Fruit fly (Drosophila melanogaster) whole organism, wandering third instar larva: ENCODE results near the gene AcCoAS.
A peak's percentile ranks its signal among the peaks of the same experiment; 100 is the strongest.

Experiments used
- CG32264 ChIP-seq: fragments of 200-800 bp; sonication (Bioruptor generic); optimal IDR thresholded peaks from 2 replicates; lab custom pipeline; 2016; ENCODE audit warnings: missing biosample characterization, missing genetic modification characterization
- CG9705 ChIP-seq: fragments of 200-800 bp; sonication (Bioruptor generic); optimal IDR thresholded peaks from 2 replicates; lab custom pipeline; 2018; ENCODE audit warnings: missing biosample characterization, mild to moderate bottlenecking, missing genetic modification characterization
- CrebA ChIP-seq: fragments of 200-800 bp; sonication (Bioruptor generic); optimal IDR thresholded peaks from 2 replicates; lab custom pipeline; 2016; ENCODE audit warnings: missing biosample characterization, mild to moderate bottlenecking, missing genetic modification characterization, borderline replicate concordance
- Dfd ChIP-seq: fragments of >200 bp; optimal IDR thresholded peaks from 2 replicates; lab custom pipeline; 2017; ENCODE audit warnings: missing biosample characterization, missing genetic modification characterization
- Dif ChIP-seq: fragments of 200-275, 200-300 bp; sonication (Bioruptor generic); optimal IDR thresholded peaks from 2 replicates; lab custom pipeline; 2018; ENCODE audit warnings: missing biosample characterization, missing genetic modification characterization; ENCODE audit not compliant: partially characterized antibody
- HLH106 ChIP-seq: fragments of 200-800 bp; optimal IDR thresholded peaks from 3 replicates; lab custom pipeline; 2019; ENCODE audit warnings: missing biosample characterization, mild to moderate bottlenecking, missing genetic modification characterization, moderate library complexity
- Hnf4 ChIP-seq: fragments of 200-800 bp; sonication (Bioruptor generic); optimal IDR thresholded peaks from 2 replicates; lab custom pipeline; 2016; ENCODE audit warnings: missing biosample characterization, mild to moderate bottlenecking, missing genetic modification characterization
- Jra ChIP-seq: sonication (Bioruptor generic); optimal IDR thresholded peaks from 2 replicates; lab custom pipeline; 2016; ENCODE audit warnings: missing biosample characterization, missing genetic modification characterization
- Mio ChIP-seq: sonication (Bioruptor generic); optimal IDR thresholded peaks from 2 replicates; lab custom pipeline; 2016; ENCODE audit warnings: missing biosample characterization, missing genetic modification characterization
- Myc ChIP-seq: fragments of >200 bp; optimal IDR thresholded peaks from 2 replicates; lab custom pipeline; 2017
- OdsH ChIP-seq: fragments of 200-800 bp; sonication (Bioruptor generic); optimal IDR thresholded peaks from 2 replicates; lab custom pipeline; 2016; ENCODE audit warnings: missing biosample characterization, mild to moderate bottlenecking, missing genetic modification characterization
- Rel ChIP-seq, 2 experiments: fragments of 200-800 bp; sonication (Bioruptor generic) in 1 of 2; optimal IDR thresholded peaks; 2 replicates in 1 of 2; 3 replicates in 1 of 2; lab custom pipeline; 2016 to 2019; ENCODE audit warnings: mild to moderate bottlenecking in 2 of 2, missing biosample characterization in 2 of 2, missing genetic modification characterization in 2 of 2, moderate library complexity in 1 of 2
- Sp1 ChIP-seq: fragments of 200-800 bp; sonication (Bioruptor generic); optimal IDR thresholded peaks from 3 replicates; lab custom pipeline; 2019; ENCODE audit warnings: missing biosample characterization, mild to moderate bottlenecking, missing genetic modification characterization, moderate library complexity
- br ChIP-seq: fragments of 200-800 bp; sonication (Bioruptor generic); optimal IDR thresholded peaks from 2 replicates; lab custom pipeline; 2016; ENCODE audit warnings: missing biosample characterization, missing genetic modification characterization
- brk ChIP-seq: fragments of 200-800 bp; sonication (Bioruptor generic); optimal IDR thresholded peaks from 2 replicates; lab custom pipeline; 2016; ENCODE audit warnings: missing biosample characterization, mild to moderate bottlenecking, missing genetic modification characterization
- dl ChIP-seq, 2 experiments: fragments of 175-275, 200-275 bp in 1 of 2; fragments of 200-275 bp in 1 of 2; sonication (Bioruptor generic); optimal IDR thresholded peaks; lab custom pipeline; 2018; ENCODE audit warnings: mild to moderate bottlenecking in 2 of 2, missing biosample characterization in 2 of 2, missing genetic modification characterization in 2 of 2, moderate library complexity in 2 of 2; ENCODE audit not compliant: partially characterized antibody in 2 of 2, insufficient read depth in 1 of 2
- dmrt93B ChIP-seq: fragments of 200-800 bp; sonication (Bioruptor generic); optimal IDR thresholded peaks from 2 replicates; lab custom pipeline; 2018; ENCODE audit warnings: missing biosample characterization, mild to moderate bottlenecking, missing genetic modification characterization
- dsf ChIP-seq: sonication (Bioruptor generic); optimal IDR thresholded peaks from 2 replicates; lab custom pipeline; 2016; ENCODE audit warnings: missing biosample characterization, missing genetic modification characterization, borderline replicate concordance
- ey ChIP-seq: fragments of 200-800 bp; sonication (Bioruptor generic); optimal IDR thresholded peaks from 2 replicates; lab custom pipeline; 2016; ENCODE audit warnings: missing biosample characterization, missing genetic modification characterization
- foxo ChIP-seq, 2 experiments: fragments of 200-800 bp; sonication (Bioruptor generic); optimal IDR thresholded peaks; 2 replicates in 1 of 2; 3 replicates in 1 of 2; lab custom pipeline; 2016 to 2017; ENCODE audit warnings: missing biosample characterization in 2 of 2, missing genetic modification characterization in 2 of 2
- fru ChIP-seq: fragments of 200-800 bp; sonication (Bioruptor generic); optimal IDR thresholded peaks from 3 replicates; lab custom pipeline; 2016; ENCODE audit warnings: missing biosample characterization, mild to moderate bottlenecking, missing genetic modification characterization
- h ChIP-seq: fragments of 200-800 bp; sonication (Bioruptor generic); optimal IDR thresholded peaks from 3 replicates; lab custom pipeline; 2016; ENCODE audit warnings: missing biosample characterization, mild to moderate bottlenecking, missing genetic modification characterization
- jim ChIP-seq: fragments of 175-275, 200-325 bp; sonication (Bioruptor generic); optimal IDR thresholded peaks from 2 replicates; lab custom pipeline; 2016; ENCODE audit warnings: missing biosample characterization, mild to moderate bottlenecking, missing genetic modification characterization
- lola ChIP-seq: fragments of >200 bp; optimal IDR thresholded peaks from 2 replicates; lab custom pipeline; 2017; ENCODE audit warnings: missing biosample characterization, missing genetic modification characterization
- pan ChIP-seq: fragments of >200 bp; optimal IDR thresholded peaks from 2 replicates; lab custom pipeline; 2017
- psq ChIP-seq: fragments of 200-800 bp; sonication (Bioruptor generic); optimal IDR thresholded peaks from 3 replicates; lab custom pipeline; 2017; ENCODE audit warnings: missing biosample characterization, mild to moderate bottlenecking, missing genetic modification characterization, moderate library complexity
- rgr ChIP-seq: fragments of 200-800 bp; sonication (Bioruptor generic); optimal IDR thresholded peaks from 3 replicates; lab custom pipeline; 2016; ENCODE audit warnings: missing biosample characterization, mild to moderate bottlenecking, missing genetic modification characterization
- sage ChIP-seq: fragments of 200-800 bp; sonication (Bioruptor generic); optimal IDR thresholded peaks from 2 replicates; lab custom pipeline; 2016; ENCODE audit warnings: missing biosample characterization, mild to moderate bottlenecking, missing genetic modification characterization
- sv ChIP-seq: fragments of 200-800 bp; sonication (Bioruptor generic); optimal IDR thresholded peaks from 3 replicates; lab custom pipeline; 2016; ENCODE audit warnings: missing biosample characterization, missing genetic modification characterization
- tai ChIP-seq: sonication (Bioruptor generic); optimal IDR thresholded peaks from 2 replicates; lab custom pipeline; 2016; ENCODE audit warnings: missing biosample characterization, missing genetic modification characterization
- usp ChIP-seq: fragments of >200 bp; optimal IDR thresholded peaks from 2 replicates; lab custom pipeline; 2017; ENCODE audit warnings: missing biosample characterization, missing genetic modification characterization
- woc ChIP-seq: sonication (Bioruptor generic); optimal IDR thresholded peaks from 2 replicates; lab custom pipeline; 2016; ENCODE audit warnings: missing biosample characterization, mild to moderate bottlenecking, missing genetic modification characterization

AcCoAS gene

DNA sequence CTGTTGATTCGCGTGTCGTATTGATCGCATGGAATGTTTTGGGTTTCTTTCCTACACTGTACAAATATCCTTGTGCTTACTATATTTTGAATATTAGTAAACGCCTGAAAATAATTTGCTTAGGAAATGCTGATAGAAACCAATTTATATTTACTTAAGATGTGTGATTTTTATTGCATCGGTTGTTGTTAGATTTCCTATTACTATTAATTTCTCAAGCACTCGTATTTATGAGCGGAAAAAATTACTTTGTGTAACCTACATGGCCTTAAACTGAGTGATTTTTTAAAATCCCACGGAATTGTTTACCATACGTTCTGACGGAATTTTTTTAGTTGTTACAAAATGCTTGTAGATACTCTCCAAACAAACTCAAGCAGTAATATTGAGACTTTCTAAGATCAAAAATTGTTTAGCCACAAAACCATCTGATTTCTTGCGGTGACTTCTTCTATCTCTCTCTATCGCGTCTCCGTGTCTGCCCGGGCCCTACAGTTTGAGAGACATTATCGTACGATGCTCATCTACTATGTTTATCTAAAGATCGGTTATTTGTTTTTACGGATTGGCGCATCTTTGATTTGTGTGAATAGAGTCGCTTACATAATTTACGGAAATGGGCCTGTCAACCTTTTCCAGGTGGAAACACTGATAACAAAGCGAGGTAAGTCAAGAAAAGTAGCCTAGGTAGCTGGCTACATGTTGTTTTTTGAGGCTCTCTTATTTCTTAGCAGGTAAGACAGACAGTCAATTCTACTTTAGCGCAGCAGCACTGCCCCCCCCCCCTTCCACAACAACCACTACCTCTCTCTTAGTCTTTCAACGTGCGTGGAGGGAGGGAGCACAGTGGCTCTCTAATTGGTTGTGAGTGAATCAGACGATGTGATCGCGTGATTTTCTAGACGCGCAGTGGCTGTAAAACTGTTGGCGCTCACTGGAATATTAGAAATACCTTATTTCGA lies 3.5 kb downstream of the AcCoAS start:
- peak; percentile 50 for TF ChIP-seq ey (GFP tag; lab: Kevin White, UChicago)
- peak in 1 of 2 experiments; percentile 65 for TF ChIP-seq foxo (GFP tag; optimal IDR thresholded peaks at IDR 0.05; lab: Kevin White, UChicago)
- TF ChIP-seq Rel (GFP tag; optimal IDR thresholded peaks at IDR 0.05; lab: Kevin White, UChicago) = no peak
- TF ChIP-seq Rel (tag; optimal IDR thresholded peaks at IDR 0.05; lab: Kevin White, UChicago) = no peak
- no peak for TF ChIP-seq usp (GFP tag; lab: Kevin White, UChicago)
- TF ChIP-seq psq = peak; percentile 30
- peak; percentile 6 for TF ChIP-seq dsf (GFP tag; lab: Kevin White, UChicago)
- no peak for TF ChIP-seq dl (GFP tag; optimal IDR thresholded peaks at IDR 0.05; lab: Kevin White, UChicago; ENCODE audit: insufficient read depth in 1 of 2, partially characterized antibody in 2 of 2)
- peak; percentile 58 for TF ChIP-seq h (GFP tag; lab: Kevin White, UChicago)
- TF ChIP-seq tai (GFP tag; lab: Kevin White, UChicago) = no peak
- peak; percentile 40 for TF ChIP-seq HLH106
- peak; percentile 51 for TF ChIP-seq rgr (GFP tag; lab: Kevin White, UChicago)
- peak; percentile 24 for TF ChIP-seq dmrt93B (GFP tag; lab: Kevin White, UChicago)
- TF ChIP-seq Dif (GFP tag; lab: Kevin White, UChicago) = peak; percentile 32
- peak; percentile 48 for TF ChIP-seq Sp1 (GFP tag; lab: Kevin White, UChicago)
- TF ChIP-seq Mio = no peak
- peak; percentile 67 for TF ChIP-seq sv
- TF ChIP-seq Hnf4 (GFP tag; lab: Kevin White, UChicago) = peak; percentile 39
- TF ChIP-seq OdsH = peak; percentile 57
- no peak for TF ChIP-seq CG32264
- TF ChIP-seq woc (GFP tag; lab: Kevin White, UChicago) = peak; percentile 57
- peak; percentile 33 for TF ChIP-seq br (GFP tag; lab: Kevin White, UChicago)
- peak; percentile 37 for TF ChIP-seq Jra (GFP tag; lab: Kevin White, UChicago)
- peak; percentile 15 for TF ChIP-seq Myc (lab: Kevin White, UChicago)
- TF ChIP-seq fru (GFP tag; lab: Kevin White, UChicago) = peak; percentile 60

DNA sequence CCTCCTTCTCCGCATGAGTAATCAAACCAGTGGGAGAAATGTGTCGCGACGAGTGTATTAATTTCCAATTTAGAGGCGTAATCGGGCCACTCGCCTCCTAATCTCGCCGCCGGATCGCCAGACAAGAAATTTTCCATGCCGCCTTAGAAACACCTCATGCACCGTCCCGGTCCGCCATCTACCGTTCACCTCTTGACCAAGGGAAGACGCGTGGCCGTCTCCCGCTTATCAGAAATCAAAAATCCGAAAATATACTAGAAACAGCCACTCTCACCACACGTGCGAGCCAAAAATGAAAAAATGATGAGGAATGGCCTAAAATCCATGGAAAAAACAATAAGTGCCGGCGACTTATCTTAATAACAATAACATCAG lies 4.1 kb downstream of the AcCoAS start:
- TF ChIP-seq h (GFP tag; lab: Kevin White, UChicago) (peak; percentile 53), dl (GFP tag; optimal IDR thresholded peaks at IDR 0.05; lab: Kevin White, UChicago; ENCODE audit: insufficient read depth in 1 of 2, partially characterized antibody in 2 of 2) (no peak)

DNA sequence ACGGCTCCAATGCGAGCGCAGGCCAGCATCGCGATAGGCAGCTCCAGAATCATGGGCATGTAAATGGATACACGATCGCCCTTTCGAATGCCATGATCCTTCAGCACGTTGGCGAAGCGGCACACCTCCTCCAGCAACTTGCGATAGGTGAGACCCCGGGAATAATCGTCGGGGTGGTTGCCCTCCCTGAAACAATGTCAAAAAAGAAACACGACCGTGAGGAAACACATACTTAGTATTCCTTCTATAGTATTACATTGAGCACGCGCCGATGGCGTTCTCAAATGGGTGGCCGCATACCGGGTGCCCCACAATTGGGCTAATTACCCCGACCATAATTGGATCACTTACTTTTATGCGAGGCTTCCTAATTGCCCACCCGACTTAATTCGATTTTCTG lies 6.5 kb downstream of the AcCoAS start:
- TF ChIP-seq sage (GFP tag; lab: Kevin White, UChicago) (no peak), ey (GFP tag; lab: Kevin White, UChicago) (no peak), CG9705 (GFP tag; lab: Kevin White, UChicago) (no peak), brk (GFP tag; lab: Kevin White, UChicago) (no peak), woc (GFP tag; lab: Kevin White, UChicago) (no peak), dl (GFP tag; optimal IDR thresholded peaks at IDR 0.05; lab: Kevin White, UChicago; ENCODE audit: insufficient read depth in 1 of 2, partially characterized antibody in 2 of 2) (no peak), psq (no peak), Mio (no peak), rgr (GFP tag; lab: Kevin White, UChicago) (no peak), Myc (lab: Kevin White, UChicago) (no peak), Dfd (GFP tag; lab: Kevin White, UChicago) (no peak), CrebA (GFP tag; lab: Kevin White, UChicago) (no peak), pan (lab: Kevin White, UChicago) (no peak), lola (GFP tag; lab: Kevin White, UChicago) (no peak)

DNA sequence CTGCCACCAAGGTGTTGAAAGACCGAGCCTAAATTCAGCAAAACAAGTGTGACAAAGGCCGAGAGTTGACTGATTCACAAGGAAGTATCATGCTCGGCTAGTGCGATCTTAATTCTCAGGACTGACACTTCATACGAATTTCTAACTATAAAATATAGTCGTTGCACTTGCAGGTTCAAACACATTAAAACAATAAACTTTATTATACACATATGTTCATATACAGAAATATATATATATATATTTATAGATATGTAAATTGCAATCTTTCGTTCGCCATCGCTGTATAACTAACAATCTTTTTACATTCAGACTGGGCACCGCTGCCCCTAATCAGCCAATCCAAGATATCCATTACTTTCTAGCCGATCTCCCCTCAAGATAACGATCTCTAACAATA lies 9.6 kb downstream of the AcCoAS start, which contains the start of gene CG9389:
CG9389 (minus strand) TSS at position 101 of the 400 bp plus-strand sequence.
- TF ChIP-seq Jra (GFP tag; lab: Kevin White, UChicago) (no peak), h (GFP tag; lab: Kevin White, UChicago) (no peak), CrebA (GFP tag; lab: Kevin White, UChicago) (no peak), Rel (GFP tag; optimal IDR thresholded peaks at IDR 0.05; lab: Kevin White, UChicago) (no peak), Rel (tag; optimal IDR thresholded peaks at IDR 0.05; lab: Kevin White, UChicago) (no peak), Myc (lab: Kevin White, UChicago) (no peak), jim (GFP tag; lab: Kevin White, UChicago) (no peak)
